Worm (Caenorhabditis elegans): Measurements from ENCODE around the gene ZK1058.3.

DNA sequence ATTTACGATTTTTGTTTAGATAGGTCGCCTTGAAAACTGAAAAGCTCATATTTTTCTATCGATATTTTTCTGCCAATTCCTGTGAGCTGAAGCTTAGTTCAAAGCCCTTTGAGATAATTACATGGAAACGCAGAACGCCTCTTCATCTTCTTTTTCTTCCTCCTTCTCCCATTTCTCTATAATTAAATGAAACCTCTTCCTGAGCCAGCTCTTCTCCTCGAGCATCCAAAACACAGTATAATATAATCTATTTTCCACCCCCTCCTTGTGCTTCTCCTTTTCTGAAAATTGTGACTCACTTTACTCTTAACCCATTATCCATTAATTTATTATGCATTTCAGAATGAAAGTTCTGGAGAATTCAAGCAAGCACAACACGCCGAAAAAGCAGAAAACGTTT, 37.6 kb downstream of the ZK1058.3 start, which contains the start of gene F37A8.5:
- TF ChIP-seq dao-5 (tag; optimal IDR thresholded peaks at IDR 0.05) (no peak), him-1 (tag; optimal IDR thresholded peaks at IDR 0.05) (no peak)
